Worm (Caenorhabditis elegans): ENCODE measurements around the gene K11D12.12.

K11D12.12 gene

DNA sequence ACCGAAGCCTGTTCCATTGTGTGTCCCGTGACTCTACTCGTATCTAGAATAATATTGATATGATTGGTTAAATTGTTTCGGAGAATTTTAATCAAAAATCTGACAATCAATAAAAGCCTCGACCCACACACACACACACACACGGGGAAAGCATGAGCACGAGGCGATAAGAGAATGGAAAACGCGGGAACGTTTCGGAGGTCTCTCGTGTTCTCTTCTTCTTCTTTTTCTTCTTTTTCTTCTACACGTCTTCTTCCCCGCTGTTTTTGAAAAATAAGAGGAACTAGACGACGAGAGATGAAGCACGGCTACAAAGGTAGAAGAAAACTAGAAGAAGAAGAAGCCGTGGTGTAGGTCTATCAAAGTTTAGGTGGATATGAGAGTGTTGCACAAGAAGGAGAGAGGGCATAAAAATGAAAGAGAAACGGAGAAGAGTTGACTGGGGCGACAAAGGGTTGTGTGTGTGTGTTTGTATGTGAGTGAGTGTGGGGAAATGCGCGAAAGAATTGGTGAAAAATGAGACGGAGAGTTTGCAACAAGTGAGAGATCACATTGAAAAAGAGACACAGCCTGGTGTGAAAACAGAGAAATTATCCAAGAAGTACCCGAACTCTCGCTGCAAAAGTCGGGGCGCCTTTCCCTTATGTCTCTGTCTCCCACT lies 12.8 kb downstream of the K11D12.12 start, which contains the start of gene mlk-1 (continued):
- TF ChIP-seq F10E7.11 (tag; optimal IDR thresholded peaks at IDR 0.05), result no peak
- no peak for TF ChIP-seq let-526 (GFP tag; IDR thresholded peaks at IDR 0.05)
- no peak for TF ChIP-seq cebp-1 (GFP tag; IDR thresholded peaks at IDR 0.05)
- peak; percentile 64 for TF ChIP-seq cebp-1 (tag; optimal IDR thresholded peaks at IDR 0.05)
- TF ChIP-seq bed-1 (GFP tag; IDR thresholded peaks at IDR 0.05), result no peak
- TF ChIP-seq fkh-3 (tag; optimal IDR thresholded peaks at IDR 0.05), result no peak
- no peak for TF ChIP-seq repo-1 (tag; optimal IDR thresholded peaks at IDR 0.05)
- TF ChIP-seq ztf-18 (tag; optimal IDR thresholded peaks at IDR 0.05), result peak; percentile 22
- peak; percentile 47 for TF ChIP-seq ceh-27 (GFP tag; optimal IDR thresholded peaks at IDR 0.05)
- no peak for TF ChIP-seq tbx-9 (tag; optimal IDR thresholded peaks at IDR 0.05; ENCODE audit: borderline replicate concordance)
- no peak for TF ChIP-seq Y79H2A.3 (GFP tag; conservative IDR thresholded peaks at IDR 0.05)
- no peak for TF ChIP-seq pha-4 (tag; optimal IDR thresholded peaks at IDR 0.05)
- TF ChIP-seq ztf-22 (GFP tag; optimal IDR thresholded peaks at IDR 0.05), result no peak
- no peak for TF ChIP-seq mes-4 (tag; optimal IDR thresholded peaks at IDR 0.05)
- TF ChIP-seq mcd-1 (GFP tag; IDR thresholded peaks at IDR 0.05), result 0 out of 2 replicates have a peak, but pooled peaks have one; percentile 29
- TF ChIP-seq ceh-79 (tag; optimal IDR thresholded peaks at IDR 0.05), result no peak
- no peak for TF ChIP-seq ccch-3 (GFP tag; optimal IDR thresholded peaks at IDR 0.05)
- TF ChIP-seq let-607 (tag; optimal IDR thresholded peaks at IDR 0.05), result no peak
- no peak for TF ChIP-seq lsy-27 (tag; optimal IDR thresholded peaks at IDR 0.05; ENCODE audit: borderline replicate concordance, insufficient read depth)
- TF ChIP-seq lin-40 (tag; optimal IDR thresholded peaks at IDR 0.05), result peak; percentile 71
- TF ChIP-seq nhr-80 (tag; optimal IDR thresholded peaks at IDR 0.05), result peak; percentile 43
- TF ChIP-seq madf-10 (tag; optimal IDR thresholded peaks at IDR 0.05), result peak; percentile 20
- TF ChIP-seq F49E8.2 (tag; optimal IDR thresholded peaks at IDR 0.05; ENCODE audit: insufficient read depth), result no peak
- TF ChIP-seq egl-18 (GFP tag; IDR thresholded peaks at IDR 0.05), result no peak
- TF ChIP-seq ekl-4 (GFP tag; IDR thresholded peaks at IDR 0.05), result no peak
- no peak for TF ChIP-seq sdz-38 (tag; optimal IDR thresholded peaks at IDR 0.05)
- TF ChIP-seq F39B2.1 (GFP tag; IDR thresholded peaks at IDR 0.05), result no peak
- TF ChIP-seq snpc-1.3 (tag; optimal IDR thresholded peaks at IDR 0.05; ENCODE audit: insufficient read depth), result no peak
- no peak for TF ChIP-seq rpc-1 (optimal IDR thresholded peaks at IDR 0.05)
- TF ChIP-seq rpc-1 (tag; optimal IDR thresholded peaks at IDR 0.05), result no peak
- TF ChIP-seq attf-5 (GFP tag; optimal IDR thresholded peaks at IDR 0.05), result peak; percentile 49
- TF ChIP-seq F57A8.1 (GFP tag; optimal IDR thresholded peaks at IDR 0.05), result no peak
- no peak for TF ChIP-seq B0035.1 (tag; optimal IDR thresholded peaks at IDR 0.05)
- TF ChIP-seq mel-28 (tag; optimal IDR thresholded peaks at IDR 0.05; ENCODE audit: borderline replicate concordance), result no peak
- no peak for TF ChIP-seq dox-1 (GFP tag; IDR thresholded peaks at IDR 0.05)
- no peak for TF ChIP-seq Y53F4B.3 (GFP tag; IDR thresholded peaks at IDR 0.05)
- TF ChIP-seq rcor-1 (GFP tag; IDR thresholded peaks at IDR 0.05), result no peak
- no peak for TF ChIP-seq efl-1 (GFP tag; optimal IDR thresholded peaks at IDR 0.05)
- TF ChIP-seq somi-1 (GFP tag; optimal IDR thresholded peaks at IDR 0.05), result peak; percentile 39
- TF ChIP-seq B0336.3 (GFP tag; IDR thresholded peaks at IDR 0.05), result peak; percentile 73; the same call in 1 of the 2 replicates
- peak; percentile 7 for TF ChIP-seq ZK185.1 (tag; optimal IDR thresholded peaks at IDR 0.05; ENCODE audit: poor library complexity, severe bottlenecking)
- no peak for TF ChIP-seq nhr-120 (GFP tag; IDR thresholded peaks at IDR 0.05)
- TF ChIP-seq ceh-100 (GFP tag; IDR thresholded peaks at IDR 0.05), result no peak
- TF ChIP-seq ceh-58 (GFP tag; IDR thresholded peaks at IDR 0.05), result no peak
- no peak for TF ChIP-seq Y67H2A.10 (GFP tag; conservative IDR thresholded peaks at IDR 0.05)
- TF ChIP-seq ztf-28 (GFP tag; IDR thresholded peaks at IDR 0.05), result no peak
- TF ChIP-seq F37B4.10 (GFP tag; IDR thresholded peaks at IDR 0.05), result no peak
- no peak for TF ChIP-seq atf-7 (tag; optimal IDR thresholded peaks at IDR 0.05)

Data from whole organism, young adult.